Fruit fly (Drosophila melanogaster) whole organism, embryonic: Measurements from ENCODE around the gene PDCD-5.

Source experiments
- Atf3 ChIP-seq: fragments of 200-800 bp; sonication (Bioruptor generic); optimal IDR thresholded peaks from 3 replicates; lab custom pipeline; 2016; ENCODE audit warnings: missing biosample characterization, missing genetic modification characterization
- CG11085 ChIP-seq: fragments of 200-800 bp; sonication (Bioruptor generic); IDR thresholded peaks from 2 replicates; pipeline ENCODE4 v1.3.6; 2022; ENCODE audit warnings: missing biosample characterization, missing genetic modification characterization
- CG11093 ChIP-seq: fragments of 200-800 bp; sonication (Bioruptor generic); IDR thresholded peaks from 3 replicates; pipeline ENCODE4 v1.3.6; 2022; ENCODE audit warnings: missing biosample characterization, missing genetic modification characterization
- CG11723 ChIP-seq: fragments of 200-800 bp; sonication (Bioruptor generic); optimal IDR thresholded peaks from 2 replicates; lab custom pipeline; 2017; ENCODE audit warnings: missing biosample characterization, mild to moderate bottlenecking, missing genetic modification characterization
- CG12744 ChIP-seq: fragments of 200-800 bp; sonication (Bioruptor generic); optimal IDR thresholded peaks from 2 replicates; lab custom pipeline; 2016; ENCODE audit warnings: missing biosample characterization, missing genetic modification characterization
- CG13123 ChIP-seq: fragments of 200-800 bp; sonication (Bioruptor generic); optimal IDR thresholded peaks from 2 replicates; lab custom pipeline; 2016; ENCODE audit warnings: missing biosample characterization, missing genetic modification characterization
- CG13624 ChIP-seq: fragments of 200-800 bp; sonication (Bioruptor generic); optimal IDR thresholded peaks from 2 replicates; lab custom pipeline; 2016; ENCODE audit warnings: missing biosample characterization, missing genetic modification characterization
- CG14860 ChIP-seq: fragments of 200-800 bp; sonication (Bioruptor generic); IDR thresholded peaks from 3 replicates; pipeline ENCODE4 v1.3.6; 2022; ENCODE audit warnings: missing biosample characterization, missing genetic modification characterization; ENCODE audit not compliant: partially characterized antibody
- CG1602 ChIP-seq: fragments of 200-800 bp; sonication (Bioruptor generic); optimal IDR thresholded peaks from 3 replicates; lab custom pipeline; 2016; ENCODE audit warnings: missing biosample characterization, missing genetic modification characterization
- CG16815 ChIP-seq: fragments of 200-800 bp; sonication (Bioruptor generic); optimal IDR thresholded peaks from 3 replicates; lab custom pipeline; 2017; ENCODE audit warnings: missing biosample characterization, mild to moderate bottlenecking, missing genetic modification characterization
- CG17912 ChIP-seq: fragments of 200-800 bp; sonication (Bioruptor generic); optimal IDR thresholded peaks from 2 replicates; lab custom pipeline; 2018; ENCODE audit warnings: missing biosample characterization, mild to moderate bottlenecking, missing genetic modification characterization
- CG18599 ChIP-seq: fragments of 200-800 bp; sonication (Bioruptor generic); optimal IDR thresholded peaks from 3 replicates; lab custom pipeline; 2017; ENCODE audit warnings: missing biosample characterization, missing genetic modification characterization, mild to moderate bottlenecking, moderate library complexity, missing genetic modification reagents
- CG2199 ChIP-seq: fragments of 200-800 bp; sonication (Bioruptor generic); IDR thresholded peaks from 3 replicates; pipeline ENCODE4 v1.3.6; 2022; ENCODE audit warnings: missing biosample characterization, missing genetic modification characterization
- CG2202 ChIP-seq: fragments of 200-800 bp; sonication (Bioruptor generic); optimal IDR thresholded peaks from 2 replicates; lab custom pipeline; 2018; ENCODE audit warnings: missing biosample characterization, mild to moderate bottlenecking, missing genetic modification characterization
- CG31224 ChIP-seq: fragments of 200-800 bp; sonication (Bioruptor generic); IDR thresholded peaks from 2 replicates; pipeline ENCODE4 v1.3.6; 2022; ENCODE audit warnings: missing biosample characterization, missing genetic modification characterization
- CG31441 ChIP-seq: fragments of 200-800 bp; sonication (Bioruptor generic); IDR thresholded peaks from 2 replicates; pipeline ENCODE4 v1.3.6; 2022; ENCODE audit warnings: missing biosample characterization, missing genetic modification characterization
- CG42726 ChIP-seq: fragments of 200-800 bp; sonication (Bioruptor generic); IDR thresholded peaks from 2 replicates; pipeline ENCODE4 v1.3.6; 2022; ENCODE audit warnings: missing biosample characterization, missing genetic modification characterization; ENCODE audit not compliant: partially characterized antibody
- CG5180 ChIP-seq: fragments of 200-800 bp; sonication (Bioruptor generic); optimal IDR thresholded peaks from 3 replicates; lab custom pipeline; 2017; ENCODE audit warnings: missing biosample characterization, missing genetic modification characterization, mild to moderate bottlenecking, moderate library complexity, missing genetic modification reagents
- CG6683 ChIP-seq: fragments of 200-800 bp; sonication (Bioruptor generic); optimal IDR thresholded peaks from 2 replicates; lab custom pipeline; 2017; ENCODE audit warnings: missing biosample characterization, mild to moderate bottlenecking, missing genetic modification characterization, missing genetic modification reagents
- CG8765 ChIP-seq: fragments of 200-800 bp; sonication (Bioruptor generic); IDR thresholded peaks from 2 replicates; pipeline ENCODE4 v1.3.6; 2022; ENCODE audit warnings: missing biosample characterization, missing genetic modification characterization
- CG9797 ChIP-seq: fragments of 200-800 bp; sonication (Bioruptor generic); optimal IDR thresholded peaks from 3 replicates; lab custom pipeline; 2018; ENCODE audit warnings: missing biosample characterization, mild to moderate bottlenecking, missing genetic modification characterization
- CG9817 ChIP-seq: fragments of 200-800 bp; sonication (Bioruptor generic); optimal IDR thresholded peaks from 2 replicates; lab custom pipeline; 2018; ENCODE audit warnings: missing biosample characterization, mild to moderate bottlenecking, missing genetic modification characterization, moderate library complexity
- CTCF ChIP-seq: fragments of 200-800 bp; sonication (Bioruptor generic); optimal IDR thresholded peaks from 2 replicates; lab custom pipeline; 2017; ENCODE audit warnings: missing biosample characterization, mild to moderate bottlenecking, missing genetic modification characterization, moderate library complexity
- D19B ChIP-seq: fragments of 200-800 bp; sonication (Bioruptor generic); optimal IDR thresholded peaks from 2 replicates; lab custom pipeline; 2017; ENCODE audit warnings: missing biosample characterization, mild to moderate bottlenecking, missing genetic modification characterization
- Dfd ChIP-seq, 2 experiments: fragments of >200 bp; optimal IDR thresholded peaks; 2 replicates each; lab custom pipeline; 2017; ENCODE audit warnings: missing biosample characterization in 2 of 2, missing genetic modification characterization in 2 of 2
- Fer3 ChIP-seq: fragments of 200-800 bp; sonication (Bioruptor generic); optimal IDR thresholded peaks from 2 replicates; lab custom pipeline; 2018; ENCODE audit warnings: missing biosample characterization, mild to moderate bottlenecking, missing genetic modification characterization, moderate library complexity
- HLH4C ChIP-seq: fragments of 200-800 bp; sonication (Bioruptor generic); IDR thresholded peaks from 3 replicates; pipeline ENCODE4 v1.3.6; 2022; ENCODE audit warnings: missing biosample characterization, missing genetic modification characterization; ENCODE audit not compliant: partially characterized antibody
- HLH54F ChIP-seq: fragments of 200-800 bp; sonication (Bioruptor generic); optimal IDR thresholded peaks from 3 replicates; lab custom pipeline; 2016; ENCODE audit warnings: missing biosample characterization, missing genetic modification characterization
- Hand ChIP-seq: fragments of 200-800 bp; sonication (Bioruptor generic); optimal IDR thresholded peaks from 2 replicates; lab custom pipeline; 2017; ENCODE audit warnings: mild to moderate bottlenecking, missing biosample characterization, missing genetic modification reagents, missing genetic modification characterization
- Hr51 ChIP-seq, 2 experiments: fragments of 200-800 bp; sonication (Bioruptor generic); optimal IDR thresholded peaks; 2 replicates in 1 of 2; 3 replicates in 1 of 2; lab custom pipeline; 2016 to 2018; ENCODE audit warnings: missing biosample characterization in 2 of 2, missing genetic modification characterization in 2 of 2, mild to moderate bottlenecking in 1 of 2, moderate library complexity in 1 of 2
- PHDP ChIP-seq: fragments of 200-800 bp; sonication (Bioruptor generic); optimal IDR thresholded peaks from 3 replicates; lab custom pipeline; 2018; ENCODE audit warnings: missing biosample characterization, mild to moderate bottlenecking, missing genetic modification characterization, moderate library complexity
- Six4 ChIP-seq: fragments of 200-800 bp; sonication (Bioruptor generic); optimal IDR thresholded peaks from 2 replicates; lab custom pipeline; 2016; ENCODE audit warnings: missing biosample characterization, missing genetic modification characterization
- Sry-β ChIP-seq: fragments of 200-800 bp; sonication (Bioruptor generic); optimal IDR thresholded peaks from 2 replicates; lab custom pipeline; 2018; ENCODE audit warnings: missing biosample characterization, mild to moderate bottlenecking, missing genetic modification characterization, moderate library complexity
- bcd ChIP-seq: fragments of 200-800 bp; sonication (Bioruptor generic); optimal IDR thresholded peaks from 2 replicates; lab custom pipeline; 2017; ENCODE audit warnings: missing biosample characterization, mild to moderate bottlenecking, missing genetic modification characterization
- btn ChIP-seq: fragments of 200-800 bp; sonication (Bioruptor generic); optimal IDR thresholded peaks from 2 replicates; lab custom pipeline; 2016; ENCODE audit warnings: missing biosample characterization, missing genetic modification characterization
- dpn ChIP-seq, 2 experiments: fragments of 200-800 bp; sonication (Bioruptor generic); optimal IDR thresholded peaks; 3 replicates each; lab custom pipeline; 2016; ENCODE audit warnings: missing biosample characterization in 2 of 2, missing genetic modification characterization in 2 of 2
- jigr1 ChIP-seq: fragments of 200-800 bp; sonication (Bioruptor generic); IDR thresholded peaks from 3 replicates; pipeline ENCODE4 v1.3.6; 2022; ENCODE audit warnings: missing biosample characterization, missing genetic modification characterization
- klu ChIP-seq: fragments of 200-800 bp; sonication (Bioruptor generic); IDR thresholded peaks from 2 replicates; pipeline ENCODE4 v1.3.6; 2022; ENCODE audit warnings: missing biosample characterization, missing genetic modification characterization
- kni ChIP-seq: fragments of 200-800 bp; sonication (Bioruptor generic); optimal IDR thresholded peaks from 3 replicates; lab custom pipeline; 2017; ENCODE audit warnings: mild to moderate bottlenecking, missing biosample characterization, missing genetic modification reagents, missing genetic modification characterization
- maf-S ChIP-seq: fragments of 200-800 bp; sonication (Bioruptor generic); optimal IDR thresholded peaks from 2 replicates; lab custom pipeline; 2016; ENCODE audit warnings: missing biosample characterization, missing genetic modification characterization
- mam ChIP-seq: fragments of 200-800 bp; sonication (Bioruptor generic); optimal IDR thresholded peaks from 3 replicates; lab custom pipeline; 2016; ENCODE audit warnings: missing biosample characterization, missing genetic modification characterization
- otp ChIP-seq: fragments of 200-800 bp; sonication (Bioruptor generic); IDR thresholded peaks from 3 replicates; pipeline ENCODE4, ENCODE4 v1.3.6; 2022; ENCODE audit warnings: missing biosample characterization, missing genetic modification characterization
- p53 ChIP-seq: fragments of 200-800 bp; sonication (Bioruptor generic); optimal IDR thresholded peaks from 2 replicates; lab custom pipeline; 2016; ENCODE audit warnings: missing biosample characterization, missing genetic modification characterization
- pita ChIP-seq: fragments of 200-800 bp; sonication (Bioruptor generic); optimal IDR thresholded peaks from 2 replicates; lab custom pipeline; 2017; ENCODE audit warnings: missing biosample characterization, mild to moderate bottlenecking, missing genetic modification characterization
- ranshi ChIP-seq: fragments of 200-800 bp; sonication (Bioruptor generic); IDR thresholded peaks from 2 replicates; pipeline ENCODE4 v1.3.6; 2022; ENCODE audit warnings: missing biosample characterization, missing genetic modification characterization
- sd ChIP-seq: fragments of 200-800 bp; sonication (Bioruptor generic); optimal IDR thresholded peaks from 3 replicates; lab custom pipeline; 2018; ENCODE audit warnings: missing biosample characterization, mild to moderate bottlenecking, missing genetic modification characterization, moderate library complexity
- sima ChIP-seq: fragments of 200-800 bp; sonication (Bioruptor generic); optimal IDR thresholded peaks from 2 replicates; lab custom pipeline; 2016; ENCODE audit warnings: missing biosample characterization, missing genetic modification characterization
- tap ChIP-seq: fragments of 200-800 bp; optimal IDR thresholded peaks from 3 replicates; lab custom pipeline; 2019; ENCODE audit warnings: missing biosample characterization, mild to moderate bottlenecking, missing genetic modification characterization, moderate library complexity
- tgo ChIP-seq: fragments of 200-800 bp; sonication (Bioruptor generic); IDR thresholded peaks from 3 replicates; pipeline ENCODE4 v1.3.6; 2022; ENCODE audit warnings: missing biosample characterization, missing genetic modification characterization
- toy ChIP-seq: fragments of 200-800 bp; sonication (Bioruptor generic); IDR thresholded peaks from 2 replicates; pipeline ENCODE4 v1.3.6; 2022; ENCODE audit warnings: missing biosample characterization, missing genetic modification characterization
- trh ChIP-seq: fragments of 200-800 bp; sonication (Bioruptor generic); optimal IDR thresholded peaks from 2 replicates; lab custom pipeline; 2016; ENCODE audit warnings: missing biosample characterization, missing genetic modification characterization
- vvl ChIP-seq: fragments of 200-800 bp; sonication (Bioruptor generic); IDR thresholded peaks from 2 replicates; pipeline ENCODE4 v1.3.6; 2022; ENCODE audit warnings: missing biosample characterization, missing genetic modification characterization
- zfh2 ChIP-seq: fragments of 200-800 bp; sonication (Bioruptor generic); optimal IDR thresholded peaks from 2 replicates; lab custom pipeline; 2016; ENCODE audit warnings: missing biosample characterization, missing genetic modification characterization

Gene PDCD-5

dm6 chr3L:16231857-16232256 lies at the start of gene PDCD-5, which contains the start of gene MED10 (continued):
- no peak for TF ChIP-seq tgo (GFP tag; lab: Robert Waterston, UW)
- peak; percentile 55 for TF ChIP-seq CG17912
- no peak for TF ChIP-seq sima (GFP tag; lab: Kevin White, UChicago)
- no peak for TF ChIP-seq zfh2 (GFP tag; lab: Kevin White, UChicago)
- no peak for TF ChIP-seq CG1602 (GFP tag; lab: Kevin White, UChicago)
- TF ChIP-seq CG2199 (GFP tag; lab: Robert Waterston, UW) = no peak
- TF ChIP-seq dpn (GFP tag; optimal IDR thresholded peaks at IDR 0.05; lab: Kevin White, UChicago) = peak; percentile 9 to 14
- TF ChIP-seq CG16815 (GFP tag; lab: Kevin White, UChicago) = no peak
- no peak for TF ChIP-seq HLH4C
- no peak for TF ChIP-seq p53 (GFP tag; lab: Kevin White, UChicago)
- TF ChIP-seq maf-S (GFP tag; lab: Kevin White, UChicago) = no peak
- TF ChIP-seq CG31224 (GFP tag; lab: Robert Waterston, UW) = no peak
- no peak for TF ChIP-seq CG12744
- TF ChIP-seq kni (GFP tag; lab: Kevin White, UChicago) = no peak
- no peak for TF ChIP-seq trh (GFP tag; lab: Kevin White, UChicago)
- no peak for TF ChIP-seq mam
- no peak for TF ChIP-seq CG6683 (GFP tag; lab: Kevin White, UChicago)
- TF ChIP-seq CG18599 = no peak
- TF ChIP-seq Sry-β = no peak
- TF ChIP-seq CG9797 (GFP tag; lab: Kevin White, UChicago) = peak; percentile 77
- TF ChIP-seq CG11723 (GFP tag; lab: Kevin White, UChicago) = no peak
- TF ChIP-seq CG5180 (GFP tag; lab: Kevin White, UChicago) = no peak
- TF ChIP-seq CG8765 (GFP tag; lab: Robert Waterston, UW) = no peak
- peak; percentile 66; the same call in 1 of the 2 replicates for TF ChIP-seq CG42726 (GFP tag; lab: Robert Waterston, UW)
- no peak for TF ChIP-seq tap (tag; lab: Kevin White, UChicago)
- no peak for TF ChIP-seq CG13123 (GFP tag; lab: Kevin White, UChicago)
- TF ChIP-seq Dfd (GFP tag; optimal IDR thresholded peaks at IDR 0.05; lab: Kevin White, UChicago) = no peak
- peak; percentile 59 for TF ChIP-seq bcd (GFP tag; lab: Kevin White, UChicago)
- TF ChIP-seq HLH54F (GFP tag; lab: Kevin White, UChicago) = no peak
- no peak for TF ChIP-seq CG2202
- no peak for TF ChIP-seq vvl (GFP tag; lab: Robert Waterston, UW)
- TF ChIP-seq CG11085 = no peak
- no peak for TF ChIP-seq PHDP (tag; lab: Kevin White, UChicago)
- no peak for TF ChIP-seq jigr1 (GFP tag; lab: Robert Waterston, UW)
- TF ChIP-seq toy = no peak
- no peak for TF ChIP-seq CG11093 (GFP tag; lab: Robert Waterston, UW)
- TF ChIP-seq Atf3 (GFP tag; lab: Kevin White, UChicago) = no peak
- TF ChIP-seq btn (GFP tag; lab: Kevin White, UChicago) = no peak
- TF ChIP-seq sd (tag; lab: Kevin White, UChicago) = no peak
- TF ChIP-seq Hr51 (GFP tag; optimal IDR thresholded peaks at IDR 0.05; lab: Kevin White, UChicago) = no peak
- TF ChIP-seq otp (GFP tag; lab: Robert Waterston, UW) = no peak
- no peak for TF ChIP-seq Six4 (GFP tag; lab: Kevin White, UChicago)
- no peak for TF ChIP-seq Hand
- TF ChIP-seq klu = no peak
- no peak for TF ChIP-seq CG31441 (GFP tag; lab: Robert Waterston, UW)
- TF ChIP-seq Fer3 = no peak
- TF ChIP-seq CG14860 (GFP tag; lab: Robert Waterston, UW) = no peak
- TF ChIP-seq pita (GFP tag; lab: Kevin White, UChicago) = no peak
- peak; percentile 54 for TF ChIP-seq CTCF (GFP tag; lab: Kevin White, UChicago)
- TF ChIP-seq CG13624 (GFP tag; lab: Kevin White, UChicago) = peak; percentile 10
- no peak for TF ChIP-seq D19B (GFP tag; lab: Kevin White, UChicago)
- TF ChIP-seq CG9817 (tag; lab: Kevin White, UChicago) = no peak
- TF ChIP-seq ranshi (GFP tag; lab: Robert Waterston, UW) = no peak
